Fruit fly (Drosophila melanogaster): Measurements from ENCODE around the gene Naa60.

Naa60 gene

DNA sequence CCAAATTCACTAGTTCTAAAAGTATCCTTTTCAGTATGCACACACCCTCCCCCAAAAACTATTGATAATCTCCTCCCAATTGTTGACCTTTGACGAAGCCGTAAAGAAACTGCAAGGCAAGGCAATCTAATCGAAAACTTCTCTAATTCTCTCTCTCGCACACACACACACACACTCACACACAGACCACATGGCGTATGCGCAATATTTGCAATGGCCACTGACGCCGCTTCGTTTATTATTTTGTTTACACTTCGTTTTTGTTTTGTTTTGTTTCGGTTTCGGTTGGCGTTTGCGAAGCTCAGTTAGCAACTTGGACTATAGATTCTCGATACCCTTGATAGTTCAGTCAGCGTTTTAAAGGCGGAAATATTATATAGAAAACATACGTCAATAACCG lies 36.9 kb upstream of the Naa60 start:
- TF ChIP-seq corto (GFP tag; optimal IDR thresholded peaks at IDR 0.05) (no peak), gfzf (GFP tag; optimal IDR thresholded peaks at IDR 0.05) (no peak), CG7372 (GFP tag; IDR thresholded peaks at IDR 0.05) (peak; percentile 59; the same call in 1 of the 2 replicates), vnd (GFP tag; IDR thresholded peaks at IDR 0.05; ENCODE audit: partially characterized antibody) (no peak), CG34422 (GFP tag; IDR thresholded peaks at IDR 0.05) (no peak), CG7357 (GFP tag; IDR thresholded peaks at IDR 0.05) (no peak), Sry-β (GFP tag; optimal IDR thresholded peaks at IDR 0.05) (no peak), Meics (GFP tag; optimal IDR thresholded peaks at IDR 0.05) (no peak), CG32772 (GFP tag; IDR thresholded peaks at IDR 0.05) (no peak), CG10209 (GFP tag; optimal IDR thresholded peaks at IDR 0.05) (no peak), CG8765 (GFP tag; IDR thresholded peaks at IDR 0.05) (no peak), CG12744 (GFP tag; optimal IDR thresholded peaks at IDR 0.05) (no peak), CrebB (tag; optimal IDR thresholded peaks at IDR 0.05) (no peak), Max (GFP tag; optimal IDR thresholded peaks at IDR 0.05) (no peak), Asciz (GFP tag; optimal IDR thresholded peaks at IDR 0.05) (no peak), Sry-δ (GFP tag; optimal IDR thresholded peaks at IDR 0.05) (no peak), CG1832 (GFP tag; optimal IDR thresholded peaks at IDR 0.05) (no peak), Atf6 (GFP tag; IDR thresholded peaks at IDR 0.05) (0 out of 2 replicates have a peak, but pooled peaks have one; percentile 37), chn (GFP tag; optimal IDR thresholded peaks at IDR 0.05) (no peak), CG18011 (GFP tag; optimal IDR thresholded peaks at IDR 0.05) (no peak), cg (GFP tag; optimal IDR thresholded peaks at IDR 0.05) (peak; percentile 17), Atf3 (GFP tag; optimal IDR thresholded peaks at IDR 0.05) (no peak), chinmo (GFP tag; IDR thresholded peaks at IDR 0.05; ENCODE audit: partially characterized antibody) (0 out of 4 replicates have a peak, but pooled peaks have one; percentile 23), cato (GFP tag; optimal IDR thresholded peaks at IDR 0.05; ENCODE audit: borderline replicate concordance) (no peak), CG7987 (GFP tag; optimal IDR thresholded peaks at IDR 0.05) (no peak), Mrtf (GFP tag; IDR thresholded peaks at IDR 0.05) (no peak), CG13894 (tag; optimal IDR thresholded peaks at IDR 0.05) (no peak), ac (GFP tag; optimal IDR thresholded peaks at IDR 0.05) (no peak), Trl (optimal IDR thresholded peaks at IDR 0.05) (peak in 1 of 2 experiments; percentile 5), Trl (GFP tag; optimal IDR thresholded peaks at IDR 0.05) (no peak), CG15269 (tag; optimal IDR thresholded peaks at IDR 0.05) (no peak)

DNA sequence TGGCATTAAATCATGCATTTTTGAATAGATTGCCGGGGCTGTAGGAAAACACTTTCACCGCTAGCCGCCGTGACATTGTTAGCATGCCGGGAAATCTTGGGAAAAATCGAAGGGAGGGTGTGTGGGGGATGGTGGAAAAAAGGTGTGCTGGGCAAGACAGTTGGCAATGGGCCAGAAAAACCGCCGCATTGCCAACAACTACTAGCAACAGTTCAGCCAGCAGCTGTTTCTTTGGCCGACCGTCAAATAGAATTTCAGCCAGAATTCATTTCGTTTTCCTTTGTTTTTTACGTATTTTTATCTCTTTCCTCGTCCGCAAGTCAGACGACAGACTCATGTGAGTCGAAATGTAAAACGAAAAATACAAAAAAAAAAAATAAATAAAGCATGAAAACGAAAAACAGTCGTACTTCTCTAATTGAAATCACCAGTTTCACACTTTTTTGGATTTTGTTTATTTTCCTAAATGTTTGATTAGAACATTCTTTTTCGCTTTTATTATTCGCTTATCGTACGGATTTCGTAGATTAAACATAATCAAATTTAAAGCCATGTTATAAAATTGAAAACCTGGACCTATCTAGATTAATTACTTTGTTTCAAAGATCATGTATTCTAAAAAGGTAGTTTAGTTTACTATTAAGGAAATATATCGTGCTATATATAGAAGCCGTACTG lies 35.8 kb upstream of the Naa60 start:
- TF ChIP-seq Asciz (GFP tag; optimal IDR thresholded peaks at IDR 0.05) (no peak), pb (GFP tag; optimal IDR thresholded peaks at IDR 0.05) (no peak), CG1233 (GFP tag; optimal IDR thresholded peaks at IDR 0.05) (peak; percentile 28), CG15601 (tag; optimal IDR thresholded peaks at IDR 0.05) (no peak), CG13624 (GFP tag; optimal IDR thresholded peaks at IDR 0.05) (peak; percentile 49), Dek (tag; optimal IDR thresholded peaks at IDR 0.05) (peak; percentile 45), fd3F (GFP tag; optimal IDR thresholded peaks at IDR 0.05) (peak; percentile 45), Pdp1 (GFP tag; optimal IDR thresholded peaks at IDR 0.05) (peak in 1 of 2 experiments; percentile 15), Fer2 (tag; optimal IDR thresholded peaks at IDR 0.05) (peak; percentile 38), caup (GFP tag; optimal IDR thresholded peaks at IDR 0.05; ENCODE audit: severe bottlenecking) (peak; percentile 25), dpn (GFP tag; optimal IDR thresholded peaks at IDR 0.05) (peak in 1 of 2 experiments; percentile 36), PHDP (tag; optimal IDR thresholded peaks at IDR 0.05) (peak; percentile 65), CG9727 (GFP tag; optimal IDR thresholded peaks at IDR 0.05) (peak; percentile 11), zen (tag; optimal IDR thresholded peaks at IDR 0.05) (no peak), Rfx (GFP tag; IDR thresholded peaks at IDR 0.05) (peak; percentile 41), CG11695 (GFP tag; IDR thresholded peaks at IDR 0.05) (0 out of 3 replicates have a peak, but pooled peaks have one; percentile 40), tna (GFP tag; IDR thresholded peaks at IDR 0.05; ENCODE audit: partially characterized antibody) (no peak), ash1 (GFP tag; optimal IDR thresholded peaks at IDR 0.05) (no peak), CG9817 (tag; optimal IDR thresholded peaks at IDR 0.05) (peak; percentile 18), tap (tag; optimal IDR thresholded peaks at IDR 0.05) (peak; percentile 18)
